Fruit fly (Drosophila melanogaster) whole organism, prepupa: ENCODE results near the gene Myo10A.
A peak's percentile ranks its signal among the peaks of the same experiment; 100 is the strongest.

Experiments
- Blimp-1 ChIP-seq: fragments of 200-800 bp; sonication (Bioruptor generic); optimal IDR thresholded peaks from 3 replicates; lab custom pipeline; 2017; ENCODE audit warnings: missing biosample characterization, missing genetic modification characterization, mild to moderate bottlenecking, moderate library complexity, missing genetic modification reagents
- CG10631 ChIP-seq: fragments of 200-800 bp; sonication (Bioruptor generic); optimal IDR thresholded peaks from 2 replicates; lab custom pipeline; 2016; ENCODE audit warnings: missing biosample characterization, missing genetic modification characterization
- CG10669 ChIP-seq: fragments of 200-800 bp; sonication (Bioruptor generic); optimal IDR thresholded peaks from 3 replicates; lab custom pipeline; 2018; ENCODE audit warnings: missing biosample characterization, mild to moderate bottlenecking, missing genetic modification characterization, moderate library complexity
- CG15336 ChIP-seq: fragments of 200-800 bp; sonication (Bioruptor generic); IDR thresholded peaks from 2 replicates; pipeline ENCODE4 v1.3.6; 2022; ENCODE audit warnings: missing biosample characterization, missing genetic modification characterization
- CG3032 ChIP-seq: fragments of 200-800 bp; optimal IDR thresholded peaks from 2 replicates; lab custom pipeline; 2019; ENCODE audit warnings: missing biosample characterization, mild to moderate bottlenecking, missing genetic modification characterization, moderate library complexity
- CG34406 ChIP-seq: fragments of 200-800 bp; sonication (Bioruptor generic); optimal IDR thresholded peaks from 3 replicates; lab custom pipeline; 2016; ENCODE audit warnings: missing biosample characterization, missing genetic modification characterization
- CG6163 ChIP-seq: fragments of 200-800 bp; sonication (Bioruptor generic); IDR thresholded peaks from 3 replicates; pipeline ENCODE4 v1.3.6; 2022; ENCODE audit warnings: missing biosample characterization, missing genetic modification characterization
- CG6276 ChIP-seq: fragments of 200-800 bp; sonication (Bioruptor generic); optimal IDR thresholded peaks from 2 replicates; lab custom pipeline; 2017; ENCODE audit warnings: missing biosample characterization, mild to moderate bottlenecking, missing genetic modification characterization
- CG6808 ChIP-seq: fragments of 200-800 bp; sonication (Bioruptor generic); optimal IDR thresholded peaks from 3 replicates; lab custom pipeline; 2017; ENCODE audit warnings: missing biosample characterization, missing genetic modification characterization, mild to moderate bottlenecking, moderate library complexity, missing genetic modification reagents
- CG8632 ChIP-seq: fragments of 200-800 bp; sonication (Bioruptor generic); optimal IDR thresholded peaks from 3 replicates; lab custom pipeline; 2016; ENCODE audit warnings: missing biosample characterization, missing genetic modification characterization
- Ets21C ChIP-seq: fragments of 200-800 bp; sonication (Bioruptor generic); optimal IDR thresholded peaks from 3 replicates; lab custom pipeline; 2016; ENCODE audit warnings: missing biosample characterization, missing genetic modification characterization
- Hr38 ChIP-seq: sonication (Bioruptor generic); optimal IDR thresholded peaks from 2 replicates; lab custom pipeline; 2016; ENCODE audit warnings: missing biosample characterization, missing genetic modification characterization
- Hr4 ChIP-seq: fragments of 200-800 bp; sonication (Bioruptor generic); optimal IDR thresholded peaks from 3 replicates; lab custom pipeline; 2016; ENCODE audit warnings: missing biosample characterization, missing genetic modification characterization
- Smox ChIP-seq: fragments of 200-800 bp; sonication (Bioruptor generic); optimal IDR thresholded peaks from 3 replicates; lab custom pipeline; 2016; ENCODE audit warnings: missing biosample characterization, missing genetic modification characterization
- Sox102F ChIP-seq: fragments of 200-800 bp; sonication (Bioruptor generic); optimal IDR thresholded peaks from 2 replicates; lab custom pipeline; 2016; ENCODE audit warnings: missing biosample characterization, mild to moderate bottlenecking, missing genetic modification characterization
- Sox14 ChIP-seq: fragments of 200-800 bp; sonication (Bioruptor generic); optimal IDR thresholded peaks from 3 replicates; lab custom pipeline; 2016; ENCODE audit warnings: missing biosample characterization, missing genetic modification characterization
- acj6 ChIP-seq: fragments of 200-800 bp; sonication (Bioruptor generic); optimal IDR thresholded peaks from 3 replicates; lab custom pipeline; 2016; ENCODE audit warnings: missing biosample characterization, missing genetic modification characterization
- dac ChIP-seq: fragments of 200-800 bp; sonication (Bioruptor generic); optimal IDR thresholded peaks from 2 replicates; lab custom pipeline; 2017; ENCODE audit warnings: missing biosample characterization, mild to moderate bottlenecking, missing genetic modification characterization
- dsx ChIP-seq: fragments of 200-800 bp; optimal IDR thresholded peaks from 3 replicates; lab custom pipeline; 2019; ENCODE audit warnings: missing biosample characterization, mild to moderate bottlenecking, missing genetic modification characterization, moderate library complexity; ENCODE audit not compliant: poor library complexity, severe bottlenecking
- esn ChIP-seq: fragments of 200-800 bp; sonication (Bioruptor generic); optimal IDR thresholded peaks from 2 replicates; lab custom pipeline; 2016; ENCODE audit warnings: missing biosample characterization, mild to moderate bottlenecking, missing genetic modification characterization, moderate library complexity
- fd59A ChIP-seq: fragments of 200-800 bp; sonication (Bioruptor generic); optimal IDR thresholded peaks from 2 replicates; lab custom pipeline; 2017; ENCODE audit warnings: missing biosample characterization, mild to moderate bottlenecking, missing genetic modification characterization, missing genetic modification reagents
- fd85E ChIP-seq: fragments of 200-800 bp; sonication (Bioruptor generic); optimal IDR thresholded peaks from 3 replicates; lab custom pipeline; 2016; ENCODE audit warnings: missing biosample characterization, missing genetic modification characterization
- fkh ChIP-seq: fragments of 200-800 bp; sonication (Bioruptor generic); optimal IDR thresholded peaks from 3 replicates; lab custom pipeline; 2017; ENCODE audit warnings: missing biosample characterization, mild to moderate bottlenecking, missing genetic modification characterization, moderate library complexity
- lz ChIP-seq: fragments of 200-800 bp; sonication (Bioruptor generic); optimal IDR thresholded peaks from 3 replicates; lab custom pipeline; 2016; ENCODE audit warnings: missing biosample characterization, missing genetic modification characterization
- pdm3 ChIP-seq: fragments of 200-800 bp; sonication (Bioruptor generic); optimal IDR thresholded peaks from 3 replicates; lab custom pipeline; 2016; ENCODE audit warnings: missing biosample characterization, missing genetic modification characterization
- ss ChIP-seq, 2 experiments: fragments of 200-800 bp; sonication (Bioruptor generic); optimal IDR thresholded peaks; 2 replicates in 1 of 2; 3 replicates in 1 of 2; lab custom pipeline; 2017 to 2018; ENCODE audit warnings: mild to moderate bottlenecking in 2 of 2, missing biosample characterization in 2 of 2, missing genetic modification characterization in 2 of 2, moderate library complexity in 1 of 2
- svp ChIP-seq: fragments of 200-800 bp; sonication (Bioruptor generic); peaks from one replicate; lab custom pipeline; 2016; ENCODE audit warnings: missing biosample characterization, missing genetic modification characterization
- topi ChIP-seq: fragments of 200-800 bp; sonication (Bioruptor generic); optimal IDR thresholded peaks from 3 replicates; lab custom pipeline; 2016; ENCODE audit warnings: missing biosample characterization, missing genetic modification characterization
- vri ChIP-seq: fragments of 200-800 bp; sonication (Bioruptor generic); optimal IDR thresholded peaks from 3 replicates; lab custom pipeline; 2016; ENCODE audit warnings: missing biosample characterization, mild to moderate bottlenecking, missing genetic modification characterization

The Myo10A gene

dm6 chrX:10905047-10905446 is 25.6 kb upstream of the Myo10A start (continued):
- no peak for TF ChIP-seq Hr38 (GFP tag; lab: Kevin White, UChicago)
- no peak for TF ChIP-seq Blimp-1 (GFP tag; lab: Kevin White, UChicago)
- TF ChIP-seq Sox102F (GFP tag; lab: Kevin White, UChicago): peak; percentile 42
- no peak for TF ChIP-seq CG6808 (GFP tag; lab: Kevin White, UChicago)
- peak; percentile 41 for TF ChIP-seq topi (GFP tag; lab: Kevin White, UChicago)
- TF ChIP-seq vri (GFP tag; lab: Kevin White, UChicago): no peak
- peak; percentile 5 for TF ChIP-seq Sox14 (GFP tag; lab: Kevin White, UChicago)

DNA sequence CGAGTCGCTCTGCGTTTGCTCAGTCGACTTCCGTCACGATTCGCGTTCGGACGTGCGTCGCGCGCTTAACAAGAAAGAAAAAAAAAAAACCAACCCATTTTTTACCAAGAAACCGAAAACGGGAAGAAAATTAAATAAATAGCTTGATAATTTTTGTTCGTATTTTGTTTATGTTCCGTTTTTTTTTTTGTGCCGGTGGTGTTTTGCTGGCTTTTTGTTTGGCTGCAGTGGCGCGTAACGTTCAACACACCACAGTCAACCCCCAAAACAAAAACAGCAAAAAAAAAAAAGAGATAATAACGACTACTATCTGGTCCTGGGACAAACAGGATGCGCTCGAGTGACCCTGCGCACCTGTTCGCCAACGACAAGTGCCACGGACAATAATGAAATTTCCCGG is 25.2 kb upstream of the Myo10A start, which contains the start of gene CG43901:
Gene CG43901 (plus strand): TSS at position 301 of the 400 bp plus-strand sequence.
- no peak for TF ChIP-seq Blimp-1 (GFP tag; lab: Kevin White, UChicago)
- TF ChIP-seq fd59A (GFP tag; lab: Kevin White, UChicago): no peak
- TF ChIP-seq topi (GFP tag; lab: Kevin White, UChicago): no peak
- no peak for TF ChIP-seq Hr38 (GFP tag; lab: Kevin White, UChicago)
- no peak for TF ChIP-seq Smox (GFP tag; lab: Kevin White, UChicago)
- no peak for TF ChIP-seq CG15336 (GFP tag; lab: Robert Waterston, UW)
- TF ChIP-seq acj6: no peak
- no peak for TF ChIP-seq CG3032 (tag; lab: Kevin White, UChicago)
- no peak for TF ChIP-seq Ets21C (GFP tag; lab: Kevin White, UChicago)
- no peak for TF ChIP-seq CG6163
- no peak for TF ChIP-seq CG8632 (GFP tag; lab: Kevin White, UChicago)

- no peak for TF ChIP-seq CG15336 (GFP tag; lab: Robert Waterston, UW)
- peak in 1 of 2 experiments; percentile 1 for TF ChIP-seq ss (GFP tag; optimal IDR thresholded peaks at IDR 0.05; lab: Kevin White, UChicago)
Measured at dm6 chrX:10906222-10906866, 24.3 kb upstream of the Myo10A start.

- TF ChIP-seq ss (GFP tag; optimal IDR thresholded peaks at IDR 0.05; lab: Kevin White, UChicago) (no peak), Sox102F (GFP tag; lab: Kevin White, UChicago) (no peak), CG10669 (no peak), acj6 (no peak), dac (GFP tag; lab: Kevin White, UChicago) (no peak), CG34406 (GFP tag; lab: Kevin White, UChicago) (no peak), svp (GFP tag; lab: Kevin White, UChicago) (no peak), Hr4 (GFP tag; lab: Kevin White, UChicago) (no peak), CG10631 (GFP tag; lab: Kevin White, UChicago) (no peak), Blimp-1 (GFP tag; lab: Kevin White, UChicago) (no peak), pdm3 (GFP tag; lab: Kevin White, UChicago) (no peak)
Measured at dm6 chrX:10912585-10912984, 18.1 kb upstream of the Myo10A start.

- TF ChIP-seq fkh (GFP tag; lab: Kevin White, UChicago) (peak; percentile 7), CG8632 (GFP tag; lab: Kevin White, UChicago) (no peak), Sox102F (GFP tag; lab: Kevin White, UChicago) (no peak), svp (GFP tag; lab: Kevin White, UChicago) (no peak), lz (GFP tag; lab: Kevin White, UChicago) (no peak), CG15336 (GFP tag; lab: Robert Waterston, UW) (no peak)
Measured at dm6 chrX:10921665-10922064, 9.0 kb upstream of the Myo10A start.

DNA sequence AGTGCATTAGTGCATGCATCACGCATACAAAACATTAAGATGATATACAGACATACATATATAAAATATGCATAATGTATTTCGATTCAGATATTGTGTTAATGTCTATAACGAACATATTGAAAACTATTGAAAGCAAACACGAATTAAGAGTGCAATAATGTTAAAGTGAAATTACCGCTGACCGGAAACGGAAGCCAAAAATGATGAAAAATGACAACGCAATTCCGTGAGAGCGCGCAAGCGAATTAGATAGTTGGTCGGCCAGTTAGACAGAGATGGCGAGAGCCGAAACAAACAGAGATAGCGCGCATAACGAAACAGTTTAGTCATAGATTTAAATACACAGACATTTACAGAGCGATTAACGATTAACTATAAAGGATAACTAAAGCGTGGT is 8.5 kb upstream of the Myo10A start:
- TF ChIP-seq CG6276 (GFP tag; lab: Kevin White, UChicago) (no peak), Hr38 (GFP tag; lab: Kevin White, UChicago) (no peak), fd85E (GFP tag; lab: Kevin White, UChicago) (no peak), dsx (GFP tag; lab: Kevin White, UChicago) (no peak), CG34406 (GFP tag; lab: Kevin White, UChicago) (no peak), esn (GFP tag; lab: Kevin White, UChicago) (no peak), Blimp-1 (GFP tag; lab: Kevin White, UChicago) (no peak), Sox14 (GFP tag; lab: Kevin White, UChicago) (no peak), svp (GFP tag; lab: Kevin White, UChicago) (no peak)
